Fruit fly (Drosophila melanogaster): Measurements from ENCODE around the gene CG32107.
A peak's percentile ranks its signal among the peaks of the same experiment; 100 is the strongest.

Gene CG32107

dm6 chr3L:12831290-12831952, 29.7 kb downstream of the CG32107 start (continued):
- TF ChIP-seq gfzf (GFP tag; optimal IDR thresholded peaks at IDR 0.05) (no peak), CTCF (GFP tag; optimal IDR thresholded peaks at IDR 0.05) (no peak), CG7839 (tag; optimal IDR thresholded peaks at IDR 0.05) (peak; percentile 69), repo (GFP tag; optimal IDR thresholded peaks at IDR 0.05) (no peak), z (GFP tag; IDR thresholded peaks at IDR 0.05) (no peak), CG16863 (GFP tag; optimal IDR thresholded peaks at IDR 0.05) (peak; percentile 25), Atf6 (GFP tag; IDR thresholded peaks at IDR 0.05) (no peak), Fer2 (tag; optimal IDR thresholded peaks at IDR 0.05) (no peak), CG12769 (tag; optimal IDR thresholded peaks at IDR 0.05) (peak; percentile 29), CG10565 (GFP tag; optimal IDR thresholded peaks at IDR 0.05) (no peak), nom (GFP tag; optimal IDR thresholded peaks at IDR 0.05) (peak; percentile 20), caup (GFP tag; optimal IDR thresholded peaks at IDR 0.05; ENCODE audit: severe bottlenecking) (no peak), CG6683 (GFP tag; optimal IDR thresholded peaks at IDR 0.05) (no peak), sim (GFP tag; IDR thresholded peaks at IDR 0.05) (no peak), nerfin-2 (GFP tag; IDR thresholded peaks at IDR 0.05; ENCODE audit: partially characterized antibody) (no peak), CG15269 (tag; optimal IDR thresholded peaks at IDR 0.05) (peak; percentile 70), Drgx (GFP tag; IDR thresholded peaks at IDR 0.05) (peak; percentile 70), ems (GFP tag; optimal IDR thresholded peaks at IDR 0.05) (no peak), CG16779 (GFP tag; IDR thresholded peaks at IDR 0.05) (no peak), CG3163 (GFP tag; optimal IDR thresholded peaks at IDR 0.05) (no peak), CG12391 (tag; optimal IDR thresholded peaks at IDR 0.05) (peak; percentile 61), Bdp1 (GFP tag; optimal IDR thresholded peaks at IDR 0.05) (no peak), D19B (GFP tag; optimal IDR thresholded peaks at IDR 0.05) (peak; percentile 6), psq (GFP tag; optimal IDR thresholded peaks at IDR 0.05) (no peak), CG14667 (GFP tag; IDR thresholded peaks at IDR 0.05) (no peak), CG6765 (GFP tag; optimal IDR thresholded peaks at IDR 0.05) (no peak), vvl (GFP tag; IDR thresholded peaks at IDR 0.05) (peak; percentile 69), CG1529 (GFP tag; optimal IDR thresholded peaks at IDR 0.05) (peak; percentile 42), CG3065 (GFP tag; optimal IDR thresholded peaks at IDR 0.05) (no peak)

- TF ChIP-seq CG15601 (tag; optimal IDR thresholded peaks at IDR 0.05), result peak; percentile 26
- TF ChIP-seq CG10431 (GFP tag; optimal IDR thresholded peaks at IDR 0.05), result no peak
- TF ChIP-seq CG1233 (GFP tag; optimal IDR thresholded peaks at IDR 0.05), result peak; percentile 17
- no peak for TF ChIP-seq CG12155 (GFP tag; optimal IDR thresholded peaks at IDR 0.05)
- TF ChIP-seq CG15269 (tag; optimal IDR thresholded peaks at IDR 0.05), result peak; percentile 21
- TF ChIP-seq CG8290 (GFP tag; optimal IDR thresholded peaks at IDR 0.05), result no peak
- peak in 1 of 2 experiments; percentile 45 for TF ChIP-seq CG8290 (tag; optimal IDR thresholded peaks at IDR 0.05)
- TF ChIP-seq tin (GFP tag; optimal IDR thresholded peaks at IDR 0.05), result no peak
- no peak for TF ChIP-seq CG4854 (GFP tag; optimal IDR thresholded peaks at IDR 0.05)
- TF ChIP-seq Med (GFP tag), result peak; percentile 68
- TF ChIP-seq CG17568 (GFP tag; optimal IDR thresholded peaks at IDR 0.05), result peak; percentile 54
- TF ChIP-seq vvl (GFP tag; IDR thresholded peaks at IDR 0.05), result peak; percentile 52; the same call in 1 of the 2 replicates
- TF ChIP-seq CG17328 (GFP tag; IDR thresholded peaks at IDR 0.05), result 0 out of 2 replicates have a peak, but pooled peaks have one; percentile 16
- no peak for TF ChIP-seq CG6813 (GFP tag; optimal IDR thresholded peaks at IDR 0.05)
- TF ChIP-seq lbe (GFP tag; optimal IDR thresholded peaks at IDR 0.05), result no peak
- no peak for TF ChIP-seq CG31365 (tag; optimal IDR thresholded peaks at IDR 0.05)
- TF ChIP-seq CG1024 (GFP tag; IDR thresholded peaks at IDR 0.05), result no peak
- TF ChIP-seq CG12391 (tag; optimal IDR thresholded peaks at IDR 0.05), result peak; percentile 4
- peak; percentile 9 for TF ChIP-seq CG1529 (GFP tag; optimal IDR thresholded peaks at IDR 0.05)
- peak; percentile 28 for TF ChIP-seq bab2 (GFP tag; optimal IDR thresholded peaks at IDR 0.05)
- TF ChIP-seq Xrp1 (GFP tag; IDR thresholded peaks at IDR 0.05), result peak; percentile 51; the same call in 1 of the 2 replicates
- TF ChIP-seq Nf-YB (GFP tag; optimal IDR thresholded peaks at IDR 0.05), result peak; percentile 1
- peak; percentile 4 for TF ChIP-seq CG2202 (tag; optimal IDR thresholded peaks at IDR 0.05)
- TF ChIP-seq odd (GFP tag; optimal IDR thresholded peaks at IDR 0.05), result peak; percentile 18
- TF ChIP-seq sd (tag; optimal IDR thresholded peaks at IDR 0.05), result peak; percentile 72
- peak; percentile 48 for TF ChIP-seq PHDP (tag; optimal IDR thresholded peaks at IDR 0.05)
Measured at dm6 chr3L:12830416-12830815, 30.7 kb downstream of the CG32107 start.
